Fruit fly (Drosophila melanogaster) S2 (cell line): Measurements from ENCODE around the gene Ance-3.

Source experiments
- CG8478 ChIP-seq: fragments of >200 bp; optimal IDR thresholded peaks from 2 replicates; lab custom pipeline; 2018
- CTCF ChIP-seq, 2 experiments: fragments of >200 bp; optimal IDR thresholded peaks; 2 replicates each; lab custom pipeline; 2018

DNA sequence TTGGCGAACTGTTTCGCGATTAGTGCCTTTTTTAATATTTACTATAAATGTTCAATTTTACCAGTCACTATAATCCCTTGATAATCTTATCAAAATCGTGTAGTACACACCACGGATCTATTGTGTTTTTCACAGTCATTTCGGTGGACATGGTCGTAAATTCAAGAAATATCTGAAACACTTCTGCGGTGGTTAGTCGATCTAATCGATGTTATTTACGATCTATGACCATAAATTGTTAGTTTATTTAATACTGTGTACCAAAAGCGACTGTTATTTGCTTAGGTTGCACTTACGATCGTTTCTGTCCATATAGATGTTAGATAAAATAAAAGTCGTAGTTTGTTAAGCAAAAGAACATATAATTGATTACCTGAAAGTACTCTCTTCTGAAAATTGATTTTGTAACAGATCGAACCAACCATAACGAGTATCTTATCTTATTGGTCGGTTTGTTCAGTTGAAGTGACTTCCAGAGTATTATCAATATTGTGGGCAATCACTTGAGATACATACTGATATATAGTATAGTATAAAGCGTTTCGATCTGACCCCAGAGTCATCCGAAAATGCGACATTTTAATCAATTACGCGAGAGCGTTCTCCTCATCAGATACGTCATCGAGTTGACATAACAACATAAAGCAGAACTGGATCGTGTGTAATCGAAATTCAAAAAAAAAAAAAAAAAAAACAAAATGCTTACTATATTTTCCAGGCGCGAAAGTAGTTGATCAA, 8.5 kb upstream of the Ance-3 start:
- no peak for TF ChIP-seq CTCF (optimal IDR thresholded peaks at IDR 0.05; lab: Kevin White, UChicago)
- TF ChIP-seq CG8478 (lab: Kevin White, UChicago): no peak
